Worm (Caenorhabditis elegans): ENCODE measurements around the gene hpo-25.

The hpo-25 gene

DNA sequence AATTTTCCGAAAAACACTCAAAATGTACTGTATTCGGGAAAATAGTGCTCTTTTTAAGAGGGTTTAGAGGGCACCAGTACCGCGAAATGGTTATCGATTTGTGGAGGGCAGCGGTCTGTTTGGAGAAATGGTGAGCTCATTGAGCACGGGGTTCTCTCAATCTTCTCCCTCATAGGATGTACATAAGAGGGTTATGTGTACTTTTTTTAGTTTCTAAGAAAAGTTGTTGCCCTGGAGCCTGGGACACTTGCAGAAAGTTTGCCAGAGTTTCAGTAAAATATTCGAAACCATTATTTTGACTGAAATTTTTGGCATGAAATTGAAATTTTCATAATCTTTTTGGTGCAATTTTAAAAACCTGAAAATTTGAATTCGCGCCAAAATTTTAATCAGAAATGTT lies 16.5 kb upstream of the hpo-25 start, which contains the start of gene F43C11.10:
TSS of gene F43C11.10 (minus strand) at position 101 of the 400 bp plus-strand sequence.
- TF ChIP-seq drap-1 (GFP tag; optimal IDR thresholded peaks at IDR 0.05): no peak
- TF ChIP-seq lin-32 (GFP tag; optimal IDR thresholded peaks at IDR 0.05): no peak
- no peak for TF ChIP-seq elt-3 (tag; optimal IDR thresholded peaks at IDR 0.05)
- no peak for TF ChIP-seq ceh-39 (tag; optimal IDR thresholded peaks at IDR 0.05)
- TF ChIP-seq mab-5 (tag; optimal IDR thresholded peaks at IDR 0.05): no peak
- no peak for TF ChIP-seq lsy-2 (tag; optimal IDR thresholded peaks at IDR 0.05)

ce11 chrII:2353012-2353411 lies 16.0 kb upstream of the hpo-25 start, which contains the start of gene F43C11.3:
Gene F43C11.3 (plus strand): TSS chrII:2353312.
- TF ChIP-seq zip-8 (tag; optimal IDR thresholded peaks at IDR 0.05): no peak
- TF ChIP-seq unc-120 (tag; optimal IDR thresholded peaks at IDR 0.05; ENCODE audit: poor library complexity, severe bottlenecking): no peak
- TF ChIP-seq mls-2 (tag; optimal IDR thresholded peaks at IDR 0.05): no peak
- no peak for TF ChIP-seq flh-1 (GFP tag; optimal IDR thresholded peaks at IDR 0.05)
- no peak for TF ChIP-seq unc-39 (tag; optimal IDR thresholded peaks at IDR 0.05)
- no peak for TF ChIP-seq M03D4.4 (tag; optimal IDR thresholded peaks at IDR 0.05)
- no peak for TF ChIP-seq ztf-11 (tag; optimal IDR thresholded peaks at IDR 0.05)
- TF ChIP-seq tbx-8 (GFP tag; optimal IDR thresholded peaks at IDR 0.05): no peak
- no peak for TF ChIP-seq sptf-1 (tag; optimal IDR thresholded peaks at IDR 0.05)

- TF ChIP-seq bed-3 (GFP tag; optimal IDR thresholded peaks at IDR 0.05): no peak
- TF ChIP-seq mep-1 (tag; optimal IDR thresholded peaks at IDR 0.05): no peak
- TF ChIP-seq mab-5 (tag; optimal IDR thresholded peaks at IDR 0.05): no peak
- TF ChIP-seq ham-2 (GFP tag; optimal IDR thresholded peaks at IDR 0.05): no peak
- TF ChIP-seq sem-2 (GFP tag; optimal IDR thresholded peaks at IDR 0.05): no peak
- no peak for TF ChIP-seq cnd-1 (tag; optimal IDR thresholded peaks at IDR 0.05)
- no peak for TF ChIP-seq ces-1 (GFP tag; optimal IDR thresholded peaks at IDR 0.05)
- TF ChIP-seq drap-1 (GFP tag; optimal IDR thresholded peaks at IDR 0.05): no peak
- no peak for TF ChIP-seq blmp-1 (tag; optimal IDR thresholded peaks at IDR 0.05)
- no peak for TF ChIP-seq elt-1 (tag; optimal IDR thresholded peaks at IDR 0.05; ENCODE audit: borderline replicate concordance, insufficient read depth)
- no peak for TF ChIP-seq ceh-39 (tag; optimal IDR thresholded peaks at IDR 0.05)
These were observed 14.6 kb upstream of the hpo-25 start, which contains the start of gene F43C11.2 for ce11 chrII:2354476-2354875. Gene F43C11.2 (plus strand): TSS chrII:2354776.

DNA sequence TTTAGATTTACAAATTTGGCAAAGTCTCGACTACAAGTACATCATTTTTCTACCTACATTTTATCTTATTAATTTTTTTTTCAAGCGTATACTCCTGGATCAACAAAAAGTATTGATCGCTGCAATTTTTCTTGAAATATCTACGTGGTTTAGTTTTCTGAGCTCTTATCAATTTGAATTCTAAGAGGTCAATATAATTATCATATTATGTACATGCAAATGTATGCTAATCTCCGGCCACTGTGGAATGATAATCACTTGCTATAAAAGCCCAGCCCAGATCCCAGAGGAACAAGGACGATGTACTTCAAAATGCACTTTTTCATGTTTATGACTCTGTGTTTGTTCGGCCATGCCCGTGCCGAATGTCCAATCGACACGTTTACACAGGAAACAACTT lies 12.3 kb upstream of the hpo-25 start, which contains the start of gene F43C11.1:
TSS of gene F43C11.1 (plus strand) at position 301 of the 400 bp plus-strand sequence.
- TF ChIP-seq lin-13 (tag; optimal IDR thresholded peaks at IDR 0.05): no peak
- no peak for TF ChIP-seq hlh-1 (tag; optimal IDR thresholded peaks at IDR 0.05)
- no peak for TF ChIP-seq sem-2 (GFP tag; optimal IDR thresholded peaks at IDR 0.05)
- no peak for TF ChIP-seq tbx-8 (GFP tag; optimal IDR thresholded peaks at IDR 0.05)
- TF ChIP-seq mls-2 (tag; optimal IDR thresholded peaks at IDR 0.05): no peak
- TF ChIP-seq zip-8 (tag; optimal IDR thresholded peaks at IDR 0.05): no peak
- TF ChIP-seq ceh-43 (GFP tag; optimal IDR thresholded peaks at IDR 0.05): no peak
- TF ChIP-seq ceh-39 (tag; optimal IDR thresholded peaks at IDR 0.05): no peak
- TF ChIP-seq nhr-28 (tag; optimal IDR thresholded peaks at IDR 0.05): no peak
- no peak for TF ChIP-seq nhr-237 (tag; optimal IDR thresholded peaks at IDR 0.05)
- no peak for TF ChIP-seq flh-1 (GFP tag; optimal IDR thresholded peaks at IDR 0.05)

DNA sequence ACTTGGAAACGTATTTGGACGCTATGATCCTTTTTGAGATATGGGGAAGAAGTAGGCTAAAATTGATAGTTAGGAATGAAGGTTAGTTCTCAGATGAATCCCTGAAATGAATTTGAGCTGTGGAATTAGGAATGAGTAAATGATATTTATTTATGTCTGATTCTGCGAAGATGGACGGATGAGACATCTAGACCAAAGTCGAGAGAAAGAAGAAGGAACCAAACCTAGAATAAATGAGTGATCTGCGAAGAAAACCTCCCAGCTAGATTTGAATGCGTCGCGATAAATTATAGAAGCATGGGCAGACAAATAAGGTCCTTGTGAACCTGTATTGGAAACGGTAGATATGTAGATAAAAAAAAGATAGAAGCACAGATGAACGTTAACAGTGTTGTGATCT lies 9.1 kb upstream of the hpo-25 start, which contains the start of gene F43C11.16:
TSS of gene F43C11.16 (minus strand) at position 101 of the 400 bp plus-strand sequence.
- no peak for TF ChIP-seq unc-39 (tag; optimal IDR thresholded peaks at IDR 0.05)
- TF ChIP-seq tbx-8 (GFP tag; optimal IDR thresholded peaks at IDR 0.05): no peak
- TF ChIP-seq bed-3 (GFP tag; optimal IDR thresholded peaks at IDR 0.05): no peak
- TF ChIP-seq zip-8 (tag; optimal IDR thresholded peaks at IDR 0.05): no peak
- no peak for TF ChIP-seq ces-1 (GFP tag; optimal IDR thresholded peaks at IDR 0.05)
- TF ChIP-seq nhr-12 (tag; optimal IDR thresholded peaks at IDR 0.05): no peak
- no peak for TF ChIP-seq flh-1 (GFP tag; optimal IDR thresholded peaks at IDR 0.05)
- TF ChIP-seq ztf-11 (tag; optimal IDR thresholded peaks at IDR 0.05): no peak
- TF ChIP-seq pha-4 (tag; optimal IDR thresholded peaks at IDR 0.05): no peak

ce11 chrII:2363673-2364072 lies 5.4 kb upstream of the hpo-25 start, which contains the start of gene F43C11.11:
Gene F43C11.11 (minus strand): TSS chrII:2363773.
- TF ChIP-seq drap-1 (GFP tag; optimal IDR thresholded peaks at IDR 0.05) (no peak), pha-4 (tag; optimal IDR thresholded peaks at IDR 0.05) (no peak), unc-39 (tag; optimal IDR thresholded peaks at IDR 0.05) (no peak), nhr-28 (tag; optimal IDR thresholded peaks at IDR 0.05) (no peak), unc-62 (GFP tag; optimal IDR thresholded peaks at IDR 0.05) (no peak), ham-2 (GFP tag; optimal IDR thresholded peaks at IDR 0.05) (no peak), elt-1 (tag; optimal IDR thresholded peaks at IDR 0.05; ENCODE audit: borderline replicate concordance, insufficient read depth) (no peak), cnd-1 (tag; optimal IDR thresholded peaks at IDR 0.05) (no peak), hlh-1 (tag; optimal IDR thresholded peaks at IDR 0.05) (no peak), nhr-2 (tag; optimal IDR thresholded peaks at IDR 0.05) (no peak), ztf-11 (tag; optimal IDR thresholded peaks at IDR 0.05) (no peak), zip-8 (tag; optimal IDR thresholded peaks at IDR 0.05) (no peak), elt-3 (tag; optimal IDR thresholded peaks at IDR 0.05) (no peak), snpc-4 (tag; optimal IDR thresholded peaks at IDR 0.05) (no peak), mep-1 (tag; optimal IDR thresholded peaks at IDR 0.05) (no peak), lin-32 (GFP tag; optimal IDR thresholded peaks at IDR 0.05) (no peak), lin-13 (tag; optimal IDR thresholded peaks at IDR 0.05) (no peak), lsy-2 (tag; optimal IDR thresholded peaks at IDR 0.05) (no peak)

All from whole organism, mixed stage, embryonic.